Fruit fly (Drosophila melanogaster): ENCODE data around the gene CG34174.

Gene CG34174

DNA sequence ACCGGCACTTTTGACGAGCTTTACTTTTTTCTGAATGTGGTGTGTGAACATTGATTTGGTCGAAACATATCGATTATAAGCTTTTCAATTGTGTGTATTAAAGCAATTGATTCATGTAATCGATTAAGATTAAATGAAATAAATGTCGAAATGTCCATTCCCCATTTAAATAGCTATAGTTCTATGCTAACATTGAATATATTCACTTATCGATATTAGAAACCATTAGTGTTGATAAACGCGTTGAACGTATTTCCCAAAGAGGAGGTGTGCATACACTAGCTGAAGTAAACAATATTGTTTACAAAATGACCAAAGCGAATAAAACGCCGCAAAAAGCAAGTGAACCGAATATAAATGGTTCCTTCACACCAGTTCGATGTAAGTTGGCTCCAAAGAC is at the start of gene CG34174, which contains the start of gene Uch (continued):
- no peak for TF ChIP-seq tna (GFP tag; IDR thresholded peaks at IDR 0.05; ENCODE audit: partially characterized antibody)
- no peak for TF ChIP-seq dan (GFP tag; IDR thresholded peaks at IDR 0.05)
- no peak for TF ChIP-seq CG4820 (GFP tag; optimal IDR thresholded peaks at IDR 0.05)
- no peak for TF ChIP-seq Rx (GFP tag; IDR thresholded peaks at IDR 0.05)
- peak; percentile 1 for TF ChIP-seq caup (GFP tag; optimal IDR thresholded peaks at IDR 0.05; ENCODE audit: severe bottlenecking)
- TF ChIP-seq dati (GFP tag; IDR thresholded peaks at IDR 0.05): no peak
- TF ChIP-seq Abd-B (GFP tag; optimal IDR thresholded peaks at IDR 0.05): peak; percentile 44
- TF ChIP-seq CG12744 (GFP tag; optimal IDR thresholded peaks at IDR 0.05): no peak
- no peak for TF ChIP-seq ssp (GFP tag; IDR thresholded peaks at IDR 0.05)
- no peak for TF ChIP-seq gem (tag; optimal IDR thresholded peaks at IDR 0.05)
- TF ChIP-seq CG6791 (GFP tag; IDR thresholded peaks at IDR 0.05; ENCODE audit: partially characterized antibody): peak; percentile 65
- peak; percentile 100 for TF ChIP-seq CG14710 (tag; optimal IDR thresholded peaks at IDR 0.05)
- no peak for TF ChIP-seq pfk (GFP tag; optimal IDR thresholded peaks at IDR 0.05)
- TF ChIP-seq CG9876 (GFP tag; optimal IDR thresholded peaks at IDR 0.05): no peak
- TF ChIP-seq Camta (GFP tag; optimal IDR thresholded peaks at IDR 0.05): no peak
- no peak for TF ChIP-seq CG12104 (GFP tag; optimal IDR thresholded peaks at IDR 0.05)
- no peak for TF ChIP-seq CG11723 (GFP tag; optimal IDR thresholded peaks at IDR 0.05)
- TF ChIP-seq CG13775 (GFP tag; optimal IDR thresholded peaks at IDR 0.05): no peak
- peak; percentile 81 for TF ChIP-seq sens (GFP tag)
- TF ChIP-seq CG15514 (GFP tag; optimal IDR thresholded peaks at IDR 0.05): peak; percentile 44
- no peak for TF ChIP-seq cad (GFP tag; optimal IDR thresholded peaks at IDR 0.05)
- peak; percentile 28 for TF ChIP-seq CG18262 (tag; optimal IDR thresholded peaks at IDR 0.05)
- TF ChIP-seq D (optimal IDR thresholded peaks at IDR 0.05): no peak
- no peak for TF ChIP-seq D (GFP tag; optimal IDR thresholded peaks at IDR 0.05)
- TF ChIP-seq CG10209 (GFP tag; optimal IDR thresholded peaks at IDR 0.05): no peak
- no peak for TF ChIP-seq Bdp1 (GFP tag; optimal IDR thresholded peaks at IDR 0.05)
- TF ChIP-seq odd (GFP tag; optimal IDR thresholded peaks at IDR 0.05): no peak
- no peak for TF ChIP-seq CG17568 (GFP tag; optimal IDR thresholded peaks at IDR 0.05)
- TF ChIP-seq CG7928 (GFP tag; optimal IDR thresholded peaks at IDR 0.05): no peak
- TF ChIP-seq CG13424 (tag; optimal IDR thresholded peaks at IDR 0.05): peak; percentile 37
- TF ChIP-seq stc (GFP tag; IDR thresholded peaks at IDR 0.05): no peak
- peak; percentile 1 for TF ChIP-seq zfh2 (GFP tag; optimal IDR thresholded peaks at IDR 0.05)
- no peak for TF ChIP-seq Sox100B (GFP tag; optimal IDR thresholded peaks at IDR 0.05)
- no peak for TF ChIP-seq Antp (GFP tag; optimal IDR thresholded peaks at IDR 0.05)
- TF ChIP-seq knrl (GFP tag; IDR thresholded peaks at IDR 0.05; ENCODE audit: partially characterized antibody): peak; percentile 80
- peak; percentile 50 for TF ChIP-seq Dp (GFP tag; optimal IDR thresholded peaks at IDR 0.05)
- peak; percentile 7 for TF ChIP-seq tin (GFP tag; optimal IDR thresholded peaks at IDR 0.05)
- peak; percentile 1 for TF ChIP-seq Hsf (GFP tag; optimal IDR thresholded peaks at IDR 0.05)
- peak in 1 of 2 experiments; percentile 3 for TF ChIP-seq Hr51 (GFP tag; optimal IDR thresholded peaks at IDR 0.05)
- TF ChIP-seq hkb (optimal IDR thresholded peaks at IDR 0.05): peak; percentile 74
- TF ChIP-seq hkb (GFP tag; IDR thresholded peaks at IDR 0.05): no peak
- no peak for TF ChIP-seq salm (tag; optimal IDR thresholded peaks at IDR 0.05)
- no peak for TF ChIP-seq CG16779 (GFP tag; IDR thresholded peaks at IDR 0.05)
- peak; percentile 21 for TF ChIP-seq CG30403 (GFP tag; optimal IDR thresholded peaks at IDR 0.05)
- no peak for TF ChIP-seq sima (GFP tag; optimal IDR thresholded peaks at IDR 0.05)
- TF ChIP-seq CG3995 (GFP tag; optimal IDR thresholded peaks at IDR 0.05): no peak
- peak; percentile 34 for TF ChIP-seq grau (tag; optimal IDR thresholded peaks at IDR 0.05)
- no peak for TF ChIP-seq CG14667 (GFP tag; IDR thresholded peaks at IDR 0.05)
- peak; percentile 5 for TF ChIP-seq Chrac-16 (GFP tag; optimal IDR thresholded peaks at IDR 0.05)
- TF ChIP-seq MESR4 (GFP tag; optimal IDR thresholded peaks at IDR 0.05): no peak
- TF ChIP-seq CG4730 (GFP tag; IDR thresholded peaks at IDR 0.05): no peak
- TF ChIP-seq Dll (GFP tag; IDR thresholded peaks at IDR 0.05; ENCODE audit: partially characterized antibody): peak; percentile 82

All from whole organism, embryonic.